Worm (Caenorhabditis elegans): ENCODE data around the gene B0554.1.

- TF ChIP-seq nhr-237 (tag; optimal IDR thresholded peaks at IDR 0.05) (no peak), nhr-28 (tag; optimal IDR thresholded peaks at IDR 0.05) (peak; percentile 69), mep-1 (tag; optimal IDR thresholded peaks at IDR 0.05) (no peak), lsy-2 (tag; optimal IDR thresholded peaks at IDR 0.05) (no peak)
Measured at ce11 chrV:449685-450084, 11.5 kb downstream of the B0554.1 start, which contains the start of gene M02H5.8.

Data from whole organism, L4 larva.